Worm (Caenorhabditis elegans): ENCODE results near the gene C18A3.7.

The C18A3.7 gene

DNA sequence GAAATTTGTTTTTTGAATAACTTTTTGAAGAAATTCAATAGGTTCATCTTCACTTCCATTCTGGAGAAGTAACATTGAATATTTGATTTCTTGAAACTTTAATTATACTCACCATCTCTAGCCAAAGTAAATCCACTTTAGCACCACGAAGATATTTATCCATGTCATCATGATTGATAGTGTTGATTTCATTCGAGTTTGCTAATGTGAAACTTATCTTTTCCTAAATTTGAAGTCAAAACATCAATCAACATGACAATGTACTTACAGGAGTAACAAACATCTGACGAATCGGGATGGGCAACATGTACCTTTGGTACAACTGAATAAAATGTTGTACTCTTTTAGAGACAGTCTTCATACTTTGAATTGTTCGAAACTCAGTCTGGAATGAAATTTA is 32.9 kb downstream of the C18A3.7 start:
- TF ChIP-seq dmd-9 (GFP tag; IDR thresholded peaks at IDR 0.05) (no peak), unc-62 (GFP tag; optimal IDR thresholded peaks at IDR 0.05 in 1 of 2) (peak in 1 of 2 experiments; percentile 62), unc-62 (tag; optimal IDR thresholded peaks at IDR 0.05) (no peak), jun-1 (tag; optimal IDR thresholded peaks at IDR 0.05) (no peak), aha-1 (tag) (peak; percentile 56)

DNA sequence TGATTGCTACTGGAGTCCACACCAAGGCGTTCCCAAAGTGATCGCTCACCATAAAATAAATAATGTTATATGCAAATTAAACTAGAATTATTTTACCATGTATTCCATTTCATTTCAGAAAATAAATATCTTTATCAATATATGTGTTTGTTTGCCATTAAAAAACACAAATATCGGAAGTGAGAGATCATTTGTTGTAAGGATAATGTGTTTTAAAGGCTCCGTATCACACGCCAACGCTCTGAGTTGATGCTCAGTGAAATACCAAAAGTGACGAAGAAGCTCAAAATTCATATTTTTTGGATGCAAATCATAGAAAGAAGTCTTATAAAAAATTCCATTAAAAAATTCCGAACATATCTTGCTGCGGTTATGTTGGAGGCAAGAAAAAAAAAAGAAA is 34.0 kb downstream of the C18A3.7 start:
- TF ChIP-seq D1046.2 (GFP tag; IDR thresholded peaks at IDR 0.05): no peak
- TF ChIP-seq attf-4 (tag; optimal IDR thresholded peaks at IDR 0.05): no peak
- no peak for TF ChIP-seq tag-97 (GFP tag; IDR thresholded peaks at IDR 0.05)
- TF ChIP-seq lin-38 (GFP tag; IDR thresholded peaks at IDR 0.05): no peak
- TF ChIP-seq php-3 (GFP tag; IDR thresholded peaks at IDR 0.05): no peak
- TF ChIP-seq unc-62 (GFP tag; optimal IDR thresholded peaks at IDR 0.05 in 1 of 2): peak in 1 of 2 experiments; percentile 91
- TF ChIP-seq unc-62 (tag; optimal IDR thresholded peaks at IDR 0.05): no peak
- no peak for TF ChIP-seq lin-13 (GFP tag; optimal IDR thresholded peaks at IDR 0.05)

DNA sequence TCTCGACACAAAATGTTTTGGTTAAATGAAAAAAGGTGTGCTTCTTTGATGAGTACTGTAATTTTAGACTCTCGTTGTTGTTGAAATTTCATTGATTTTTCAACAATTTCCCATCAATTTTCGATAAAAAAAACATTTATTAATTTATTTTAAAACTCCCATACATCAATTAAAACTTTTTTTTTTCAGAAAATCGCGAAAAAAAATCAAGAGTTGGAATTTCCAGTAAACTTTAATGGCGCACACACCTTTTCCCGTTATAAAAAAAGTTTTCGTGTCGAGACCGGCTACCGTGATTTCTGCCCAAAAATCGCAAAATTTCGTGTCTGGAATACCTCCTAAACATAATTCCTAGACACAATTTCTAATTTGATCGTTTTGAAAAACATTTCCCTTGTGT is 35.4 kb downstream of the C18A3.7 start, which contains the start of gene C25H3.14:
Gene C25H3.14, plus strand, starts transcription at position 301 of the 400 bp plus-strand sequence.
- TF ChIP-seq jun-1 (tag; optimal IDR thresholded peaks at IDR 0.05): no peak
- no peak for TF ChIP-seq nhr-102 (tag; optimal IDR thresholded peaks at IDR 0.05)

DNA sequence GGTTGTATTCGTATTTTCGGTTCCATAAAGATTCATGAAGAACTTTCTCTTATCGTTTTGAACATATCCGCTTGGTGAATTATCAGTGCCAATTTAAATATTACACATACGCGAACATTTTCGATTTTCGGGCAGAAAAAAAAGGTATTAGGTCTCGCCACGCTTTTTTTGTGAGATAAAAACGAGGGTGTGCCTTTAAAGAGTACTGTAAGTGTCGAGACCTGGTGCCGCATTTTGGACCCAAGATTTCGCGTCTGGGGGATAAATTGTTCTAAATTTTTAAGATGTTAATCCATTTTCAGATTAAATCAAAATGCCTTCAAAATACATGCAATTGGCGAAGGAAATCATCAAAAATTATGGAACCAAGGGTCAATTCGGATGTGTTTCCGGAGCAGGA is 36.4 kb downstream of the C18A3.7 start, which contains the start of gene C25H3.3:
Gene C25H3.3, plus strand, starts transcription at position 301 of the 400 bp plus-strand sequence.
- peak; percentile 77 for TF ChIP-seq aha-1 (tag)
- TF ChIP-seq Y48G9A.11 (GFP tag; IDR thresholded peaks at IDR 0.05): no peak
- no peak for TF ChIP-seq php-3 (GFP tag; IDR thresholded peaks at IDR 0.05)

DNA sequence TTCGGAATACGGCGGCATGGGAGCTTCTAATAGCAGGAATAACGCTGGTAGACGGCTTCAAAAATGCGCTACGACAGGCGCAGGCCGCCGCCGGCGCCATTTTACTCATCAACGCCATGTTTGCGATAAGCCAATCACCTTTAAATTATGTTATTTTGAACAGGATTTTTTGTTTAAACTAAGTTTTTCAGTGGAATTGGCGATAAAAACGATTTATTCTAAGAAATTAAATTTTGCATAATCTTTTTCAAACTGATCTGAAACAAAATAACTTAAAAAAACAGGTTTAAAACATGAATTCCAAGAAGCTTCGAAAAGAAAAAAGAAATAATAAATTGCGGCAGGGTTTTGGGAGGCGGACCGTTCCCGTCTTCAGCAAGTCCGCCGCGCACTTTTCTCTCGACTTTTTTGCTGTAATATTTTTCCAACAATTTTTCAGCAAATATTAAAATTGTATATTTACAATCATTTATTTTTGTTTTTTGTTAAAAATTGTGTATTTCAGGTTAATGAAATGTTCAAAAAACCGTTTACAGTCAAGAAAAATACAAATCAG is 38.9 kb downstream of the C18A3.7 start, which contains the start of the genes ndub-5 and eif-2D:
Gene ndub-5, minus strand, starts transcription at position 138 of the 556 bp plus-strand sequence.
Gene eif-2D, plus strand, starts transcription at position 506 of the 556 bp plus-strand sequence.
- TF ChIP-seq mxl-2 (GFP tag; conservative IDR thresholded peaks at IDR 0.05): no peak
- no peak for TF ChIP-seq saeg-2 (GFP tag; IDR thresholded peaks at IDR 0.05)
- TF ChIP-seq F10B5.3 (tag; optimal IDR thresholded peaks at IDR 0.05): no peak
- no peak for TF ChIP-seq ceh-82 (tag; optimal IDR thresholded peaks at IDR 0.05)
- peak in 1 of 2 experiments; percentile 37 for TF ChIP-seq lsy-2 (tag; optimal IDR thresholded peaks at IDR 0.05)
- no peak for TF ChIP-seq ceh-20 (GFP tag; IDR thresholded peaks at IDR 0.05)
- no peak for TF ChIP-seq hlh-30 (tag; optimal IDR thresholded peaks at IDR 0.05; ENCODE audit: insufficient read depth)
- no peak for TF ChIP-seq unc-39 (tag; optimal IDR thresholded peaks at IDR 0.05)
- no peak for TF ChIP-seq spr-3 (GFP tag; optimal IDR thresholded peaks at IDR 0.05)
- TF ChIP-seq daf-8 (GFP tag; IDR thresholded peaks at IDR 0.05): no peak
- TF ChIP-seq spr-1 (tag; optimal IDR thresholded peaks at IDR 0.05): no peak
- TF ChIP-seq nhr-42 (GFP tag; IDR thresholded peaks at IDR 0.05): no peak
- TF ChIP-seq duxl-1 (tag; optimal IDR thresholded peaks at IDR 0.05; ENCODE audit: poor library complexity): no peak
- TF ChIP-seq T26A8.4 (GFP tag; IDR thresholded peaks at IDR 0.05): no peak
- TF ChIP-seq dmd-6 (GFP tag; IDR thresholded peaks at IDR 0.05): no peak
- no peak for TF ChIP-seq zip-2 (tag; optimal IDR thresholded peaks at IDR 0.05)
- TF ChIP-seq lin-38 (GFP tag; IDR thresholded peaks at IDR 0.05): no peak
- no peak for TF ChIP-seq hlh-11 (tag; optimal IDR thresholded peaks at IDR 0.05)
- no peak for TF ChIP-seq ceh-28 (tag; optimal IDR thresholded peaks at IDR 0.05)
- no peak for TF ChIP-seq vab-7 (GFP tag; IDR thresholded peaks at IDR 0.05)
- no peak for TF ChIP-seq ceh-44 (GFP tag; IDR thresholded peaks at IDR 0.05)
- TF ChIP-seq nhr-6 (tag; optimal IDR thresholded peaks at IDR 0.05): no peak
- no peak for TF ChIP-seq skn-1 (tag; optimal IDR thresholded peaks at IDR 0.05)
- no peak for TF ChIP-seq sdz-12 (GFP tag; optimal IDR thresholded peaks at IDR 0.05)
- TF ChIP-seq mes-2 (tag; optimal IDR thresholded peaks at IDR 0.05; ENCODE audit: poor library complexity, severe bottlenecking): peak; percentile 50
- TF ChIP-seq zip-11 (GFP tag; IDR thresholded peaks at IDR 0.05): no peak
- TF ChIP-seq unc-62 (GFP tag; optimal IDR thresholded peaks at IDR 0.05 in 1 of 2): peak in 1 of 2 experiments; percentile 15
- TF ChIP-seq unc-62 (tag; optimal IDR thresholded peaks at IDR 0.05): no peak
- TF ChIP-seq nhr-10 (tag; optimal IDR thresholded peaks at IDR 0.05): no peak
- peak; percentile 5 for TF ChIP-seq mep-1 (tag; optimal IDR thresholded peaks at IDR 0.05)
- TF ChIP-seq F26F4.8 (GFP tag; conservative IDR thresholded peaks at IDR 0.05): no peak
- peak; percentile 75 for TF ChIP-seq aha-1 (tag)
- TF ChIP-seq jun-1 (tag; optimal IDR thresholded peaks at IDR 0.05): no peak
- TF ChIP-seq dve-1 (tag; optimal IDR thresholded peaks at IDR 0.05; ENCODE audit: insufficient read depth): no peak
- no peak for TF ChIP-seq lim-7 (GFP tag; IDR thresholded peaks at IDR 0.05)
